Fruit fly (Drosophila melanogaster) whole organism, embryonic: ENCODE data around the gene CG15767.
A peak's percentile ranks its signal among the peaks of the same experiment; 100 is the strongest.

ENCODE experiments used
- Ada2b ChIP-seq: fragments of 200-800 bp; sonication (Bioruptor generic); IDR thresholded peaks from 2 replicates; pipeline ENCODE4 v1.3.6; 2022; ENCODE audit warnings: missing biosample characterization, missing genetic modification characterization
- Atf6 ChIP-seq: fragments of 200-800 bp; sonication (Bioruptor generic); IDR thresholded peaks from 2 replicates; pipeline ENCODE4 v1.3.6; 2022; ENCODE audit warnings: missing biosample characterization, missing genetic modification characterization
- BEAF-32 ChIP-seq: fragments of 200-800 bp; sonication (Bioruptor generic); optimal IDR thresholded peaks from 3 replicates; lab custom pipeline; 2017; ENCODE audit warnings: missing biosample characterization, missing genetic modification characterization, mild to moderate bottlenecking, moderate library complexity, missing genetic modification reagents
- Blimp-1 ChIP-seq: fragments of 200-800 bp; sonication (Bioruptor generic); optimal IDR thresholded peaks from 3 replicates; lab custom pipeline; 2018; ENCODE audit warnings: missing biosample characterization, missing genetic modification characterization, mild to moderate bottlenecking, moderate library complexity, missing genetic modification reagents
- Bteb2 ChIP-seq: fragments of 200-800 bp; sonication (Bioruptor generic); optimal IDR thresholded peaks from 2 replicates; lab custom pipeline; 2016; ENCODE audit warnings: missing biosample characterization, missing genetic modification characterization
- C15 ChIP-seq: fragments of 200-800 bp; sonication (Bioruptor generic); IDR thresholded peaks from 3 replicates; pipeline ENCODE4 v1.3.6; 2022; ENCODE audit warnings: missing biosample characterization, missing genetic modification characterization
- CG11093 ChIP-seq: fragments of 200-800 bp; sonication (Bioruptor generic); IDR thresholded peaks from 3 replicates; pipeline ENCODE4 v1.3.6; 2022; ENCODE audit warnings: missing biosample characterization, missing genetic modification characterization
- CG12769 ChIP-seq: fragments of 200-800 bp; sonication (Bioruptor generic); optimal IDR thresholded peaks from 2 replicates; lab custom pipeline; 2019; ENCODE audit warnings: missing biosample characterization, mild to moderate bottlenecking, missing genetic modification characterization, moderate library complexity
- CG12942 ChIP-seq: fragments of 200-800 bp; sonication (Bioruptor generic); optimal IDR thresholded peaks from 3 replicates; lab custom pipeline; 2016; ENCODE audit warnings: missing biosample characterization, missing genetic modification characterization
- CG13894 ChIP-seq: fragments of 200-800 bp; sonication (Bioruptor generic); optimal IDR thresholded peaks from 3 replicates; lab custom pipeline; 2018; ENCODE audit warnings: missing biosample characterization, mild to moderate bottlenecking, missing genetic modification characterization, moderate library complexity
- CG17385 ChIP-seq: fragments of 200-800 bp; sonication (Bioruptor generic); optimal IDR thresholded peaks from 3 replicates; lab custom pipeline; 2018; ENCODE audit warnings: missing biosample characterization, mild to moderate bottlenecking, missing genetic modification characterization
- CG2889 ChIP-seq: fragments of 200-800 bp; sonication (Bioruptor generic); IDR thresholded peaks from 3 replicates; pipeline ENCODE4 v1.3.6; 2022; ENCODE audit warnings: missing biosample characterization, missing genetic modification characterization
- CG30020 ChIP-seq: fragments of 200-800 bp; optimal IDR thresholded peaks from 2 replicates; lab custom pipeline; 2019; ENCODE audit warnings: missing biosample characterization, mild to moderate bottlenecking, missing genetic modification characterization, moderate library complexity
- CG34422 ChIP-seq: fragments of 200-800 bp; sonication (Bioruptor generic); IDR thresholded peaks from 3 replicates; pipeline ENCODE4 v1.3.6; 2022; ENCODE audit warnings: missing biosample characterization, missing genetic modification characterization
- CG4617 ChIP-seq: fragments of 200-800 bp; sonication (Bioruptor generic); optimal IDR thresholded peaks from 3 replicates; lab custom pipeline; 2016; ENCODE audit warnings: missing biosample characterization, missing genetic modification characterization, borderline replicate concordance
- CG6272 ChIP-seq: fragments of 200-800 bp; sonication (Bioruptor generic); IDR thresholded peaks from 2 replicates; pipeline ENCODE4 v1.3.6; 2022; ENCODE audit warnings: missing biosample characterization, missing genetic modification characterization
- CG7839 ChIP-seq: fragments of 200-800 bp; sonication (Bioruptor generic); optimal IDR thresholded peaks from 3 replicates; lab custom pipeline; 2018; ENCODE audit warnings: missing biosample characterization, mild to moderate bottlenecking, missing genetic modification characterization, moderate library complexity
- D19B ChIP-seq: fragments of 200-800 bp; sonication (Bioruptor generic); optimal IDR thresholded peaks from 2 replicates; lab custom pipeline; 2017; ENCODE audit warnings: missing biosample characterization, mild to moderate bottlenecking, missing genetic modification characterization
- ERR ChIP-seq: fragments of 200-800 bp; sonication (Bioruptor generic); optimal IDR thresholded peaks from 2 replicates; lab custom pipeline; 2016; ENCODE audit warnings: missing biosample characterization, missing genetic modification characterization
- Gug ChIP-seq: fragments of 200-800 bp; sonication (Bioruptor generic); IDR thresholded peaks from 4 replicates; pipeline ENCODE4 v1.3.6; 2022; ENCODE audit warnings: missing biosample characterization, missing genetic modification characterization
- H15 ChIP-seq: fragments of 200-800 bp; sonication (Bioruptor generic); IDR thresholded peaks from 3 replicates; pipeline ENCODE4 v1.3.6; 2022; ENCODE audit warnings: missing biosample characterization, missing genetic modification characterization
- HLH4C ChIP-seq: fragments of 200-800 bp; sonication (Bioruptor generic); IDR thresholded peaks from 3 replicates; pipeline ENCODE4 v1.3.6; 2022; ENCODE audit warnings: missing biosample characterization, missing genetic modification characterization; ENCODE audit not compliant: partially characterized antibody
- Hmr ChIP-seq: fragments of 200-800 bp; sonication (Bioruptor generic); optimal IDR thresholded peaks from 3 replicates; lab custom pipeline; 2017; ENCODE audit warnings: mild to moderate bottlenecking, missing biosample characterization, missing genetic modification reagents, missing genetic modification characterization
- Lpt ChIP-seq: fragments of >200 bp; optimal IDR thresholded peaks from 2 replicates; lab custom pipeline; 2018; ENCODE audit warnings: missing biosample characterization, missing genetic modification characterization
- MESR4 ChIP-seq: fragments of 200-800 bp; sonication (Bioruptor generic); optimal IDR thresholded peaks from 2 replicates; lab custom pipeline; 2018; ENCODE audit warnings: missing biosample characterization, mild to moderate bottlenecking, missing genetic modification characterization, moderate library complexity
- Nf-YC ChIP-seq: fragments of 200-800 bp; optimal IDR thresholded peaks from 3 replicates; lab custom pipeline; 2019; ENCODE audit warnings: missing biosample characterization, mild to moderate bottlenecking, missing genetic modification characterization, moderate library complexity
- Poxn ChIP-seq: fragments of 200-800 bp; sonication (Bioruptor generic); IDR thresholded peaks from 2 replicates; pipeline ENCODE4 v1.3.6; 2022; ENCODE audit warnings: missing biosample characterization, missing genetic modification characterization
- Sry-β ChIP-seq: fragments of 200-800 bp; sonication (Bioruptor generic); optimal IDR thresholded peaks from 2 replicates; lab custom pipeline; 2018; ENCODE audit warnings: missing biosample characterization, mild to moderate bottlenecking, missing genetic modification characterization, moderate library complexity
- Ssrp ChIP-seq: fragments of 200-800 bp; sonication (Bioruptor generic); optimal IDR thresholded peaks from 2 replicates; lab custom pipeline; 2018; ENCODE audit warnings: missing biosample characterization, mild to moderate bottlenecking, missing genetic modification characterization, moderate library complexity
- ab ChIP-seq: fragments of 200-800 bp; sonication (Bioruptor generic); optimal IDR thresholded peaks from 2 replicates; lab custom pipeline; 2016; ENCODE audit warnings: missing biosample characterization, missing genetic modification characterization
- al ChIP-seq: fragments of 200-800 bp; sonication (Bioruptor generic); IDR thresholded peaks from 2 replicates; pipeline ENCODE4 v1.3.6; 2022; ENCODE audit warnings: missing biosample characterization, missing genetic modification characterization
- btn ChIP-seq: fragments of 200-800 bp; sonication (Bioruptor generic); optimal IDR thresholded peaks from 2 replicates; lab custom pipeline; 2016; ENCODE audit warnings: missing biosample characterization, missing genetic modification characterization
- cas ChIP-seq: fragments of 200-800 bp; sonication (Bioruptor generic); IDR thresholded peaks from 2 replicates; pipeline ENCODE4 v1.3.6; 2022; ENCODE audit warnings: missing biosample characterization, missing genetic modification characterization
- croc ChIP-seq: fragments of 200-800 bp; sonication (Bioruptor generic); conservative IDR thresholded peaks from 3 replicates; pipeline ENCODE4 v1.3.6; 2022; ENCODE audit warnings: missing biosample characterization, missing genetic modification characterization
- da ChIP-seq: fragments of 200-800 bp; sonication (Bioruptor generic); optimal IDR thresholded peaks from 2 replicates; lab custom pipeline; 2016; ENCODE audit warnings: missing biosample characterization, missing genetic modification characterization
- ems ChIP-seq: fragments of 200-800 bp; sonication (Bioruptor generic); optimal IDR thresholded peaks from 3 replicates; lab custom pipeline; 2016; ENCODE audit warnings: missing biosample characterization, missing genetic modification characterization
- gro ChIP-seq: fragments of 200-800 bp; sonication (Bioruptor generic); optimal IDR thresholded peaks from 2 replicates; lab custom pipeline; 2016; ENCODE audit warnings: missing biosample characterization, missing genetic modification characterization
- her ChIP-seq: fragments of 200-800 bp; sonication (Bioruptor generic); optimal IDR thresholded peaks from 2 replicates; lab custom pipeline; 2016; ENCODE audit warnings: missing biosample characterization, missing genetic modification characterization
- ken ChIP-seq: fragments of 200-800 bp; sonication (Bioruptor generic); IDR thresholded peaks from 3 replicates; pipeline ENCODE4 v1.3.6; 2022; ENCODE audit warnings: missing biosample characterization, missing genetic modification characterization
- maf-S ChIP-seq: fragments of 200-800 bp; sonication (Bioruptor generic); optimal IDR thresholded peaks from 2 replicates; lab custom pipeline; 2016; ENCODE audit warnings: missing biosample characterization, missing genetic modification characterization
- nerfin-1 ChIP-seq: fragments of 200-800 bp; sonication (Bioruptor generic); optimal IDR thresholded peaks from 3 replicates; lab custom pipeline; 2019; ENCODE audit warnings: missing biosample characterization, mild to moderate bottlenecking, missing genetic modification characterization, moderate library complexity
- nom ChIP-seq: fragments of 200-800 bp; sonication (Bioruptor generic); optimal IDR thresholded peaks from 2 replicates; lab custom pipeline; 2017; ENCODE audit warnings: missing biosample characterization, missing genetic modification characterization, mild to moderate bottlenecking, moderate library complexity, missing genetic modification reagents
- otp ChIP-seq: fragments of 200-800 bp; sonication (Bioruptor generic); IDR thresholded peaks from 3 replicates; pipeline ENCODE4, ENCODE4 v1.3.6; 2022; ENCODE audit warnings: missing biosample characterization, missing genetic modification characterization
- pho ChIP-seq: fragments of 200-800 bp; sonication (Bioruptor generic); optimal IDR thresholded peaks from 2 replicates; lab custom pipeline; 2016; ENCODE audit warnings: missing biosample characterization, missing genetic modification characterization
- pita ChIP-seq: fragments of 200-800 bp; sonication (Bioruptor generic); optimal IDR thresholded peaks from 2 replicates; lab custom pipeline; 2017; ENCODE audit warnings: missing biosample characterization, mild to moderate bottlenecking, missing genetic modification characterization
- psq ChIP-seq: fragments of 200-800 bp; sonication (Bioruptor generic); optimal IDR thresholded peaks from 2 replicates; lab custom pipeline; 2017; ENCODE audit warnings: missing biosample characterization, missing genetic modification characterization
- sens ChIP-seq: fragments of 200-800 bp; sonication (Bioruptor generic); peaks from one replicate; lab custom pipeline; 2016; ENCODE audit warnings: missing biosample characterization, missing genetic modification characterization
- tio ChIP-seq: fragments of 200-800 bp; sonication (Bioruptor generic); optimal IDR thresholded peaks from 2 replicates; lab custom pipeline; 2017; ENCODE audit warnings: missing biosample characterization, missing genetic modification characterization, inconsistent platforms
- vvl ChIP-seq: fragments of 200-800 bp; sonication (Bioruptor generic); IDR thresholded peaks from 2 replicates; pipeline ENCODE4 v1.3.6; 2022; ENCODE audit warnings: missing biosample characterization, missing genetic modification characterization
- yki ChIP-seq: fragments of >200 bp; optimal IDR thresholded peaks from 3 replicates; lab custom pipeline; 2018
- zen ChIP-seq: fragments of 200-800 bp; sonication (Bioruptor generic); optimal IDR thresholded peaks from 3 replicates; lab custom pipeline; 2018; ENCODE audit warnings: missing biosample characterization, mild to moderate bottlenecking, missing genetic modification characterization, moderate library complexity

Gene CG15767

dm6 chrX:5744992-5745732 is 44.1 kb upstream of the CG15767 start (continued):
- TF ChIP-seq nerfin-1, result no peak
- peak; percentile 53 for TF ChIP-seq maf-S (GFP tag; lab: Kevin White, UChicago)
- TF ChIP-seq Ada2b, result no peak
- no peak for TF ChIP-seq Poxn (GFP tag; lab: Robert Waterston, UW)
- no peak for TF ChIP-seq CG11093
- no peak for TF ChIP-seq Bteb2 (GFP tag; lab: Kevin White, UChicago)
- TF ChIP-seq CG2889 (GFP tag; lab: Robert Waterston, UW), result no peak
- no peak for TF ChIP-seq zen (tag; lab: Kevin White, UChicago)
- TF ChIP-seq Hmr, result peak; percentile 41
- peak; percentile 34 for TF ChIP-seq CG12769 (tag; lab: Kevin White, UChicago)
- TF ChIP-seq psq, result no peak
- TF ChIP-seq ERR (GFP tag; lab: Kevin White, UChicago), result no peak
- TF ChIP-seq tio (GFP tag; lab: Kevin White, UChicago), result peak; percentile 12
- no peak for TF ChIP-seq croc
- TF ChIP-seq CG7839 (tag; lab: Kevin White, UChicago), result peak; percentile 19
- TF ChIP-seq Sry-β (GFP tag; lab: Kevin White, UChicago), result peak; percentile 86
- peak; percentile 79 for TF ChIP-seq BEAF-32 (GFP tag; lab: Kevin White, UChicago)
- TF ChIP-seq nom (GFP tag; lab: Kevin White, UChicago), result no peak
- TF ChIP-seq Ssrp, result no peak
- TF ChIP-seq MESR4 (GFP tag; lab: Kevin White, UChicago), result no peak
- no peak for TF ChIP-seq da (GFP tag; lab: Kevin White, UChicago)
- no peak for TF ChIP-seq CG12942 (GFP tag; lab: Kevin White, UChicago)
- TF ChIP-seq CG6272 (GFP tag; lab: Robert Waterston, UW), result no peak
- no peak for TF ChIP-seq pita
- peak; percentile 84 for TF ChIP-seq sens (GFP tag; lab: Kevin White, UChicago)
- 0 out of 2 replicates have a peak, but pooled peaks have one; percentile 7 for TF ChIP-seq vvl (GFP tag; lab: Robert Waterston, UW)
- TF ChIP-seq cas, result no peak
- TF ChIP-seq D19B, result no peak
- TF ChIP-seq yki, result no peak
- TF ChIP-seq CG17385, result no peak
- no peak for TF ChIP-seq C15 (GFP tag; lab: Robert Waterston, UW)
- no peak for TF ChIP-seq CG4617 (GFP tag; lab: Kevin White, UChicago)
- no peak for TF ChIP-seq ems
- no peak for TF ChIP-seq gro (GFP tag; lab: Kevin White, UChicago)
- TF ChIP-seq ab (GFP tag; lab: Kevin White, UChicago), result no peak
- TF ChIP-seq CG30020 (tag; lab: Kevin White, UChicago), result no peak
- TF ChIP-seq otp (GFP tag; lab: Robert Waterston, UW), result no peak
- TF ChIP-seq her (GFP tag; lab: Kevin White, UChicago), result peak; percentile 9
- peak; percentile 20 for TF ChIP-seq Blimp-1 (GFP tag; lab: Kevin White, UChicago)
- 0 out of 3 replicates have a peak, but pooled peaks have one; percentile 13 for TF ChIP-seq CG34422
- TF ChIP-seq al (GFP tag; lab: Robert Waterston, UW), result no peak
- no peak for TF ChIP-seq CG13894 (tag; lab: Kevin White, UChicago)
- TF ChIP-seq Nf-YC (tag; lab: Kevin White, UChicago), result peak; percentile 29
- TF ChIP-seq btn (GFP tag; lab: Kevin White, UChicago), result no peak
- TF ChIP-seq pho (GFP tag; lab: Kevin White, UChicago), result peak; percentile 33
- TF ChIP-seq HLH4C (GFP tag; lab: Robert Waterston, UW), result peak; percentile 40; the same call in 2 of the 3 replicates
- TF ChIP-seq H15 (GFP tag; lab: Robert Waterston, UW), result 0 out of 3 replicates have a peak, but pooled peaks have one; percentile 32
- TF ChIP-seq Atf6 (GFP tag; lab: Robert Waterston, UW), result no peak
- no peak for TF ChIP-seq Lpt (GFP tag; lab: Kevin White, UChicago)
- TF ChIP-seq Gug, result peak; percentile 61; the same call in 1 of the 4 replicates
- TF ChIP-seq ken, result 0 out of 3 replicates have a peak, but pooled peaks have one; percentile 37
